Fruit fly (Drosophila melanogaster): Measurements from ENCODE around the gene Usp12-46.

- TF ChIP-seq usp (GFP tag; optimal IDR thresholded peaks at IDR 0.05): no peak
- TF ChIP-seq Dll (optimal IDR thresholded peaks at IDR 0.05): no peak
- no peak for TF ChIP-seq psq (optimal IDR thresholded peaks at IDR 0.05)
- TF ChIP-seq pan (optimal IDR thresholded peaks at IDR 0.05): no peak
- no peak for TF ChIP-seq CG8478 (optimal IDR thresholded peaks at IDR 0.05)
- TF ChIP-seq EcR (GFP tag; optimal IDR thresholded peaks at IDR 0.05): no peak
Measured at dm6 chr3R:22793953-22794352, 43.3 kb downstream of the Usp12-46 start.
